Worm (Caenorhabditis elegans) whole organism, L1 larva: ENCODE measurements around the gene T07D3.4.

ENCODE experiments used
- C34B4.2 ChIP-seq: sonication (generic microtip); optimal IDR thresholded peaks from 2 replicates; lab custom pipeline; 2017; ENCODE audit warnings: mild to moderate bottlenecking, missing genetic modification characterization, missing compliant biosample characterization
- ama-1 ChIP-seq: fragments of 150-350 bp; optimal IDR thresholded peaks from 2 replicates; lab custom pipeline; 2014
- blmp-1 ChIP-seq: fragments of 150-350 bp; optimal IDR thresholded peaks from 2 replicates; lab custom pipeline; 2014; ENCODE audit warnings: missing biosample characterization, missing genetic modification characterization
- ceh-82 ChIP-seq, 3 experiments: fragments of 150-350 bp in 1 of 3; sonication (generic microtip) in 2 of 3; optimal IDR thresholded peaks; 2 replicates each; lab custom pipeline; 2014 to 2017; ENCODE audit warnings: missing biosample characterization in 3 of 3, missing genetic modification characterization in 3 of 3
- ceh-90 ChIP-seq: sonication (generic microtip); optimal IDR thresholded peaks from 2 replicates; lab custom pipeline; 2016; ENCODE audit warnings: missing genetic modification characterization, missing compliant biosample characterization
- dpl-1 ChIP-seq, 3 experiments: fragments of 150-350 bp in 2 of 3; sonication (generic microtip) in 1 of 3; optimal IDR thresholded peaks; 2 replicates each; lab custom pipeline; 2014 to 2017; ENCODE audit warnings: missing biosample characterization in 3 of 3, missing genetic modification characterization in 3 of 3, missing genetic modification reagents in 3 of 3
- dsc-1 ChIP-seq: sonication (generic microtip); optimal IDR thresholded peaks from 2 replicates; lab custom pipeline; 2016; ENCODE audit warnings: mild to moderate bottlenecking, missing genetic modification characterization, missing compliant biosample characterization
- efl-1 ChIP-seq, 4 experiments: fragments of 150-350 bp; optimal IDR thresholded peaks in 3 of 4; peaks in 1 of 4; 1 replicate in 1 of 4; 2 replicates in 3 of 4; lab custom pipeline; 2014; ENCODE audit warnings: missing biosample characterization in 2 of 4, missing genetic modification characterization in 2 of 4, missing genetic modification reagents in 2 of 4
- elt-2 ChIP-seq: sonication (generic microtip); optimal IDR thresholded peaks from 2 replicates; lab custom pipeline; 2016; ENCODE audit warnings: missing genetic modification characterization, mild to moderate bottlenecking, inconsistent platforms, missing compliant biosample characterization, missing genetic modification reagents
- fkh-4 ChIP-seq: sonication (generic microtip); optimal IDR thresholded peaks from 2 replicates; lab custom pipeline; 2016; ENCODE audit warnings: missing compliant biosample characterization, missing genetic modification characterization, borderline replicate concordance
- grh-1 ChIP-seq: fragments of 200-800 bp; sonication (Bioruptor generic); IDR thresholded peaks from 2 replicates; pipeline ENCODE4 v1.3.6; 2022; ENCODE audit warnings: missing genetic modification reagents, missing genetic modification characterization, missing compliant biosample characterization
- irx-1 ChIP-seq: sonication (generic microtip); optimal IDR thresholded peaks from 2 replicates; lab custom pipeline; 2016; ENCODE audit warnings: missing genetic modification characterization, missing compliant biosample characterization
- jun-1 ChIP-seq: fragments of 150-350 bp; optimal IDR thresholded peaks from 2 replicates; lab custom pipeline; 2014; ENCODE audit warnings: missing biosample characterization, missing genetic modification reagents, missing genetic modification characterization
- lin-13 ChIP-seq: fragments of 150-350 bp; optimal IDR thresholded peaks from 2 replicates; lab custom pipeline; 2014; ENCODE audit warnings: missing biosample characterization, missing genetic modification reagents, missing genetic modification characterization
- lin-15B ChIP-seq: fragments of 150-350 bp; sonication (generic microtip); optimal IDR thresholded peaks from 3 replicates; lab custom pipeline; 2014; ENCODE audit warnings: missing biosample characterization, missing genetic modification characterization
- lin-35 ChIP-seq, 2 experiments: fragments of 150-350 bp; optimal IDR thresholded peaks; 2 replicates each; lab custom pipeline; 2014; ENCODE audit warnings: missing biosample characterization in 2 of 2, missing genetic modification characterization in 2 of 2, missing genetic modification reagents in 2 of 2
- lin-39 ChIP-seq: fragments of 150-350 bp; optimal IDR thresholded peaks from 2 replicates; lab custom pipeline; 2014; ENCODE audit warnings: missing biosample characterization, missing genetic modification reagents, missing genetic modification characterization
- mab-9 ChIP-seq: fragments of 200-800 bp; sonication (Bioruptor generic); IDR thresholded peaks from 2 replicates; pipeline ENCODE4 v1.3.6; 2022; ENCODE audit warnings: missing genetic modification reagents, missing genetic modification characterization, missing compliant biosample characterization
- mdl-1 ChIP-seq, 2 experiments: fragments of 150-350 bp; optimal IDR thresholded peaks; 2 replicates each; lab custom pipeline; 2014 to 2017; ENCODE audit warnings: missing biosample characterization in 2 of 2, missing genetic modification characterization in 2 of 2, inconsistent platforms in 1 of 2
- nhr-20 ChIP-seq: sonication (generic microtip); optimal IDR thresholded peaks from 2 replicates; lab custom pipeline; 2016; ENCODE audit warnings: mild to moderate bottlenecking, missing genetic modification characterization, missing compliant biosample characterization
- nhr-71 ChIP-seq: sonication (generic microtip); optimal IDR thresholded peaks from 2 replicates; lab custom pipeline; 2016; ENCODE audit warnings: mild to moderate bottlenecking, missing genetic modification characterization, moderate library complexity, missing compliant biosample characterization
- nhr-84 ChIP-seq: sonication (generic microtip); optimal IDR thresholded peaks from 2 replicates; lab custom pipeline; 2017; ENCODE audit warnings: missing biosample characterization, missing genetic modification characterization
- pax-3 ChIP-seq: fragments of 200-800 bp; sonication (Bioruptor generic); optimal IDR thresholded peaks from 2 replicates; lab custom pipeline; 2018; ENCODE audit warnings: mild to moderate bottlenecking, missing genetic modification characterization, moderate library complexity, missing compliant biosample characterization
- pqm-1 ChIP-seq: sonication (generic microtip); optimal IDR thresholded peaks from 3 replicates; lab custom pipeline; 2017; ENCODE audit warnings: missing biosample characterization, missing genetic modification characterization
- skn-1 ChIP-seq: fragments of 150-350 bp; optimal IDR thresholded peaks from 2 replicates; lab custom pipeline; 2014; ENCODE audit warnings: missing biosample characterization, missing genetic modification characterization
- sox-4 ChIP-seq: sonication (generic microtip); optimal IDR thresholded peaks from 2 replicates; lab custom pipeline; 2016; ENCODE audit warnings: missing genetic modification characterization, missing compliant biosample characterization
- sup-37 ChIP-seq: fragments of 200-800 bp; sonication (Bioruptor generic); optimal IDR thresholded peaks from 2 replicates; lab custom pipeline; 2018; ENCODE audit warnings: mild to moderate bottlenecking, missing genetic modification characterization, missing compliant biosample characterization
- tbx-2 ChIP-seq: sonication (generic microtip); optimal IDR thresholded peaks from 2 replicates; lab custom pipeline; 2016; ENCODE audit warnings: missing genetic modification characterization, missing compliant biosample characterization
- unc-130 ChIP-seq: fragments of 150-350 bp; optimal IDR thresholded peaks from 2 replicates; lab custom pipeline; 2017; ENCODE audit warnings: missing biosample characterization, missing genetic modification characterization, inconsistent platforms
- unc-30 ChIP-seq: sonication (generic microtip); optimal IDR thresholded peaks from 2 replicates; lab custom pipeline; 2017; ENCODE audit warnings: missing biosample characterization, missing genetic modification characterization
- vab-15 ChIP-seq: sonication (generic microtip); optimal IDR thresholded peaks from 2 replicates; lab custom pipeline; 2017; ENCODE audit warnings: missing genotype, mild to moderate bottlenecking, missing genetic modification characterization, missing compliant biosample characterization
- xbp-1 ChIP-seq: sonication (generic microtip); optimal IDR thresholded peaks from 2 replicates; lab custom pipeline; 2016; ENCODE audit warnings: missing genetic modification characterization, missing compliant biosample characterization
- zip-4 ChIP-seq: fragments of 200-800 bp; sonication (Bioruptor generic); optimal IDR thresholded peaks from 2 replicates; lab custom pipeline; 2018; ENCODE audit warnings: mild to moderate bottlenecking, missing genetic modification characterization, moderate library complexity, missing compliant biosample characterization
- ztf-11 ChIP-seq, 2 experiments: sonication (generic microtip); optimal IDR thresholded peaks; 2 replicates each; lab custom pipeline; 2016 to 2017; ENCODE audit warnings: missing genetic modification characterization in 2 of 2, missing biosample characterization in 1 of 2, missing compliant biosample characterization in 1 of 2

T07D3.4 gene

DNA sequence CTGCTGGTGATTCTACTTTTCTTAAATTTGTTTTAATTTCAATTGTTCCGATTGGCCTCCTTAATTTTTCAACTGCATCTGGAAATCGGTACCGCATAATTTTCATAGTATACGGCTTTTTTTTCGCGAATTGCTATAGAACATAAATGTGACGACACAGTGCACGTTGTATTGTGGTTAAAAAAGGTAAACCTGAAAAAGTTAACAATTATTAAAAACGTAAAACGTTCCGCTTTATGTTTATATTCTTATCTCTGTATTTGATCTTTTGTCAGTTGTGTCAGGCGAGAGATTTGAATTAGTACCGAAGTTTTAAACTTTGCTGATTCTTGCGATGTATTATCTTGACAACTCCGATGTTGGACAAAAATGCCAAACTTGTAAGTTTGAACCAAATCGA is 26.5 kb upstream of the T07D3.4 start, which contains the start of gene Y46B2A.4:
Gene Y46B2A.4 (plus strand): TSS at position 301 of the 400 bp plus-strand sequence.
- no peak for TF ChIP-seq blmp-1
- TF ChIP-seq lin-15B = no peak
- no peak for TF ChIP-seq nhr-84 (tag; lab: Kevin White, UChicago)
- no peak for TF ChIP-seq nhr-20 (tag; lab: Kevin White, UChicago)
- no peak for TF ChIP-seq sox-4 (tag; lab: Kevin White, UChicago)
- no peak for TF ChIP-seq unc-30 (tag; lab: Kevin White, UChicago)
- TF ChIP-seq pax-3 (tag; lab: Kevin White, UChicago) = no peak
- TF ChIP-seq dsc-1 (tag; lab: Kevin White, UChicago) = no peak
- TF ChIP-seq ztf-11 (tag; optimal IDR thresholded peaks at IDR 0.05; lab: Kevin White, UChicago) = no peak
- TF ChIP-seq fkh-4 (tag; lab: Kevin White, UChicago) = no peak
- no peak for TF ChIP-seq efl-1 (optimal IDR thresholded peaks at IDR 0.05; lab: Kevin White, UChicago)
- no peak for TF ChIP-seq efl-1 (GFP tag; optimal IDR thresholded peaks at IDR 0.05 in 1 of 2; lab: Kevin White, UChicago)
- TF ChIP-seq sup-37 (GFP tag; lab: Kevin White, UChicago) = no peak
- no peak for TF ChIP-seq pqm-1 (tag; lab: Kevin White, UChicago)
- TF ChIP-seq C34B4.2 (tag; lab: Kevin White, UChicago) = no peak
- no peak for TF ChIP-seq mab-9

DNA sequence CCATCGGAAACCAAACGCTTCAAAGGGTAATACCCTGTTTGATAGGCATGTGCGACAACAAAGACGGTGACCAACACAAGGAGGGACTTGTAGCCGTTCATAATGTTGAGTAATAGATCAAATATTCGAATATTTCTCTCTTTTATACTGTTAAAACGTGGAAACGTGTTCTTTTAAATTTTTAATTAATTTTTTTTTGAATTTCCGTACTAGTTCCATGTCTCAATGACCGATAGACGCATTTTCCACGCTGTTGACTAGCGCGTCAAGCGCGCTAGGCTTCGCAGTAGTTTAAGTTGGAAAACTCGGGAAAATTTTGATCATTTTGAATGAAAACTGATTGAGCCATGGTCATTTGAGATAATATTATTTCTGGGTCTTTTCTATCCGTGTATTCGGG is 21.3 kb upstream of the T07D3.4 start, which contains the start of gene Y46B2A.3:
Gene Y46B2A.3 (minus strand): TSS at position 101 of the 400 bp plus-strand sequence.
- TF ChIP-seq mdl-1 (tag; optimal IDR thresholded peaks at IDR 0.05; lab: Kevin White, UChicago) = no peak
- no peak for TF ChIP-seq ceh-82 (tag; optimal IDR thresholded peaks at IDR 0.05; lab: Kevin White, UChicago)
- no peak for TF ChIP-seq ama-1 (lab: Kevin White, UChicago)
- no peak for TF ChIP-seq lin-13 (GFP tag; lab: Kevin White, UChicago)
- no peak for TF ChIP-seq zip-4
- TF ChIP-seq grh-1 (GFP tag; lab: Robert Waterston, UW) = no peak
- no peak for TF ChIP-seq nhr-84 (tag; lab: Kevin White, UChicago)
- TF ChIP-seq irx-1 (tag; lab: Kevin White, UChicago) = no peak
- TF ChIP-seq lin-15B = no peak
- no peak for TF ChIP-seq ceh-90
- no peak for TF ChIP-seq elt-2
- no peak for TF ChIP-seq jun-1 (tag; lab: Kevin White, UChicago)
- TF ChIP-seq dpl-1 (GFP tag; optimal IDR thresholded peaks at IDR 0.05; lab: Kevin White, UChicago) = no peak
- no peak for TF ChIP-seq fkh-4 (tag; lab: Kevin White, UChicago)
- TF ChIP-seq nhr-71 (tag; lab: Kevin White, UChicago) = no peak
- no peak for TF ChIP-seq xbp-1 (tag; lab: Kevin White, UChicago)
- no peak for TF ChIP-seq efl-1 (optimal IDR thresholded peaks at IDR 0.05; lab: Kevin White, UChicago)
- TF ChIP-seq efl-1 (GFP tag; optimal IDR thresholded peaks at IDR 0.05 in 1 of 2; lab: Kevin White, UChicago) = no peak

DNA sequence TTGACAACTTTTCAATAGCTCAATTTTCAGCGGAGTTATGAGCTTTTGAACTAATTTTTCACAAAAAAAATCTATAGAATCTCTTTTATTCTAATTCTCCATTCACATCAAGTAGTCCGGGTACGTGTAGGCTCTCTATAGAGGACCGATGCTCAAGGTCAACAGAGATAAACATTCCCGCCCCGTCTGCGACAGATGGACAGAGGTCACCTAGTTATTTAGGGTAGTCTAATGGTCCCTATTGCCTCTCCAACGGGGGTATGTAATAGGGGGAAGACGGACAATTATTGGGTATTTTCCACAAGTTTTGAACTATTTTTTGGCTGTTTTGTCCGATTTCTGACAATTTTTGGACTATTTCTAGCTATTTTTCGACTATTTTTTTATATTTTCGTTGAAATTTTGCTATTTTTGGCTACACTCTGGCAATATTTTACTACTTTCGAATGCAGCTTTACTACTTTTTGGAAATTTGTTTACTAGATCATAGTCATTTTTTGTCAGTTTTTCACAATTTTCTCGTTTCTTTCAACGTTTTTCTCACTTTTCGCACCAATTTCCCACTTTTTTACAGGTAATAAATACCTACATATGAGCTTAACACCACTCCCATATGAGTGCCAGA is 19.8 kb upstream of the T07D3.4 start, which contains the start of gene fbxc-51:
Gene fbxc-51 (plus strand): TSS at position 575 of the 625 bp plus-strand sequence.
- TF ChIP-seq lin-39 (tag; lab: Kevin White, UChicago) = no peak
- TF ChIP-seq tbx-2 = no peak
- TF ChIP-seq ama-1 (lab: Kevin White, UChicago) = no peak
- no peak for TF ChIP-seq vab-15 (tag; lab: Kevin White, UChicago)
- no peak for TF ChIP-seq nhr-71 (tag; lab: Kevin White, UChicago)
- no peak for TF ChIP-seq ceh-90
- TF ChIP-seq lin-15B = no peak
- no peak for TF ChIP-seq lin-35 (GFP tag; optimal IDR thresholded peaks at IDR 0.05; lab: Kevin White, UChicago)
- TF ChIP-seq unc-130 (tag; lab: Kevin White, UChicago) = no peak

DNA sequence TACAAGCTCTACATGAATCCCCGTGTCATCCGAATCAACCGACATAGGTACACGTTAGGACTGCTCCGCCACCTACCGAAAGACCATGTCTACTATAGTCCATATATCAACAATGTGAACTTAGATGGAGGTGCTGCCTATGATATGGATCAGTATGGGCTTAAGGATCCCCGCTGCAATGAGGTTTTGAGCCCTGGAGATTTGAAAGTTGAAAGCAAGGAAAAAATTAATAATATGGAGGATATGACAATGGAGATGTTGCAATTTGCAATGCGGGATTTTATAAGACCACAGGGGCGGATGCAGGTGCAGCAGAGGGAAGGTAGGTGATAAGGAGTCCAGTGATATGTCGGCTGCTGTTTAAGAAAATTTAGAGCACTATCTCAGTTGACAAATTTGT is 18.8 kb upstream of the T07D3.4 start:
- TF ChIP-seq efl-1 (optimal IDR thresholded peaks at IDR 0.05; lab: Kevin White, UChicago) (no peak), efl-1 (GFP tag; optimal IDR thresholded peaks at IDR 0.05 in 1 of 2; lab: Kevin White, UChicago) (peak in 1 of 2 experiments; percentile 3), skn-1 (tag; lab: Kevin White, UChicago) (no peak)
- TF ChIP-seq, all 84 proteins: peak for 1
